Worm (Caenorhabditis elegans) whole organism, late embryonic: ENCODE data around the gene hpo-15.

ENCODE experiments used
- C08G9.2 ChIP-seq: sonication (generic microtip); optimal IDR thresholded peaks from 2 replicates; lab custom pipeline; 2016; ENCODE audit warnings: mild to moderate bottlenecking, missing genetic modification characterization, moderate library complexity, missing compliant biosample characterization
- F13H6.1 ChIP-seq: sonication (generic microtip); optimal IDR thresholded peaks from 2 replicates; lab custom pipeline; 2016; ENCODE audit warnings: missing genetic modification characterization, missing compliant biosample characterization
- K02D7.2 ChIP-seq: sonication (generic microtip); optimal IDR thresholded peaks from 2 replicates; lab custom pipeline; 2017; ENCODE audit warnings: mild to moderate bottlenecking, missing genetic modification characterization, missing compliant biosample characterization
- K09A11.1 ChIP-seq: sonication (generic microtip); optimal IDR thresholded peaks from 2 replicates; lab custom pipeline; 2017; ENCODE audit warnings: antibody characterized with exemption, mild to moderate bottlenecking, missing genetic modification characterization, missing compliant biosample characterization; ENCODE audit not compliant: insufficient read depth
- Y22D7AL.16 ChIP-seq: sonication (generic microtip); optimal IDR thresholded peaks from 2 replicates; lab custom pipeline; 2016; ENCODE audit warnings: missing genetic modification characterization, missing compliant biosample characterization
- ceh-14 ChIP-seq: sonication (generic microtip); optimal IDR thresholded peaks from 2 replicates; lab custom pipeline; 2016; ENCODE audit warnings: missing genotype, missing genetic modification characterization, missing compliant biosample characterization
- ceh-19 ChIP-seq: fragments of 200-800 bp; sonication (Bioruptor generic); optimal IDR thresholded peaks from 2 replicates; lab custom pipeline; 2018; ENCODE audit warnings: mild to moderate bottlenecking, missing genetic modification characterization, missing compliant biosample characterization
- ceh-2 ChIP-seq: sonication (generic microtip); optimal IDR thresholded peaks from 2 replicates; lab custom pipeline; 2016; ENCODE audit warnings: missing genotype, missing genetic modification characterization, missing compliant biosample characterization
- ceh-30 ChIP-seq: fragments of 150-350 bp; optimal IDR thresholded peaks from 2 replicates; lab custom pipeline; 2014; ENCODE audit warnings: missing biosample characterization, missing genetic modification characterization
- ceh-31 ChIP-seq: sonication (generic microtip); optimal IDR thresholded peaks from 2 replicates; lab custom pipeline; 2016; ENCODE audit warnings: missing genetic modification characterization, missing compliant biosample characterization
- ceh-34 ChIP-seq: sonication (generic microtip); optimal IDR thresholded peaks from 2 replicates; lab custom pipeline; 2016; ENCODE audit warnings: mild to moderate bottlenecking, missing genetic modification characterization, missing compliant biosample characterization
- ceh-45 ChIP-seq: fragments of 200-800 bp; sonication (Bioruptor generic); IDR thresholded peaks from 2 replicates; pipeline ENCODE4 v1.3.6; 2022; ENCODE audit warnings: missing genetic modification reagents, missing genetic modification characterization, missing compliant biosample characterization
- ceh-48 ChIP-seq: sonication (generic microtip); optimal IDR thresholded peaks from 2 replicates; lab custom pipeline; 2016; ENCODE audit warnings: missing genetic modification characterization, inconsistent platforms, missing compliant biosample characterization
- ceh-6 ChIP-seq: fragments of 200-800 bp; sonication (Bioruptor generic); optimal IDR thresholded peaks from 2 replicates; lab custom pipeline; 2018; ENCODE audit warnings: mild to moderate bottlenecking, missing genetic modification characterization, missing compliant biosample characterization
- ceh-9 ChIP-seq: sonication (generic microtip); optimal IDR thresholded peaks from 2 replicates; lab custom pipeline; 2016; ENCODE audit warnings: mild to moderate bottlenecking, missing genetic modification characterization, inconsistent platforms, missing compliant biosample characterization
- dmd-4 ChIP-seq: sonication (generic microtip); optimal IDR thresholded peaks from 2 replicates; lab custom pipeline; 2016; ENCODE audit warnings: borderline replicate concordance, missing genetic modification characterization, missing compliant biosample characterization
- elt-2 ChIP-seq: sonication (generic microtip); optimal IDR thresholded peaks from 2 replicates; lab custom pipeline; 2016; ENCODE audit warnings: missing genetic modification reagents, missing genetic modification characterization, missing compliant biosample characterization
- elt-4 ChIP-seq: sonication (generic microtip); optimal IDR thresholded peaks from 2 replicates; lab custom pipeline; 2016; ENCODE audit warnings: missing genetic modification characterization, missing compliant biosample characterization
- eyg-1 ChIP-seq: sonication (generic microtip); optimal IDR thresholded peaks from 2 replicates; lab custom pipeline; 2016; ENCODE audit warnings: missing genotype, missing genetic modification characterization, missing compliant biosample characterization
- fkh-10 ChIP-seq: fragments of 150-350 bp; optimal IDR thresholded peaks from 2 replicates; lab custom pipeline; 2014; ENCODE audit warnings: missing biosample characterization, missing genetic modification reagents, missing genetic modification characterization
- gmeb-2 ChIP-seq: sonication (generic microtip); optimal IDR thresholded peaks from 2 replicates; lab custom pipeline; 2016; ENCODE audit warnings: missing genetic modification characterization, inconsistent platforms, missing compliant biosample characterization
- hlh-13 ChIP-seq: fragments of 200-800 bp; sonication (Bioruptor generic); optimal IDR thresholded peaks from 2 replicates; lab custom pipeline; 2018; ENCODE audit warnings: mild to moderate bottlenecking, missing genetic modification characterization, missing compliant biosample characterization
- hlh-30 ChIP-seq: sonication (generic microtip); optimal IDR thresholded peaks from 2 replicates; lab custom pipeline; 2017; ENCODE audit warnings: antibody characterized with exemption, missing genetic modification characterization, missing compliant biosample characterization; ENCODE audit not compliant: insufficient read depth
- hlh-8 ChIP-seq: sonication (generic microtip); optimal IDR thresholded peaks from 2 replicates; lab custom pipeline; 2016; ENCODE audit warnings: missing genotype, missing genetic modification characterization, missing compliant biosample characterization
- lin-11 ChIP-seq: fragments of 200-800 bp; sonication (Bioruptor generic); optimal IDR thresholded peaks from 2 replicates; lab custom pipeline; 2018; ENCODE audit warnings: mild to moderate bottlenecking, missing genetic modification characterization, missing compliant biosample characterization
- nhr-11 ChIP-seq: fragments of 150-350 bp; optimal IDR thresholded peaks from 2 replicates; lab custom pipeline; 2014; ENCODE audit warnings: missing biosample characterization, missing genetic modification characterization
- npax-4 ChIP-seq: sonication (generic microtip); optimal IDR thresholded peaks from 2 replicates; lab custom pipeline; 2016; ENCODE audit warnings: missing genetic modification characterization, missing compliant biosample characterization
- odd-2 ChIP-seq: sonication (generic microtip); optimal IDR thresholded peaks from 2 replicates; lab custom pipeline; 2017; ENCODE audit warnings: antibody characterized with exemption, mild to moderate bottlenecking, missing genetic modification characterization, missing compliant biosample characterization
- pag-3 ChIP-seq: sonication (generic microtip); optimal IDR thresholded peaks from 2 replicates; lab custom pipeline; 2016; ENCODE audit warnings: missing compliant biosample characterization, missing genetic modification characterization, borderline replicate concordance
- pax-1 ChIP-seq: fragments of 150-350 bp; optimal IDR thresholded peaks from 2 replicates; lab custom pipeline; 2014; ENCODE audit warnings: missing biosample characterization, missing genetic modification characterization
- pha-2 ChIP-seq: sonication (generic microtip); optimal IDR thresholded peaks from 2 replicates; lab custom pipeline; 2017; ENCODE audit warnings: mild to moderate bottlenecking, missing genetic modification characterization, missing compliant biosample characterization
- ref-2 ChIP-seq: sonication (generic microtip); optimal IDR thresholded peaks from 2 replicates; lab custom pipeline; 2016; ENCODE audit warnings: missing genetic modification characterization, missing compliant biosample characterization
- sox-2 ChIP-seq: fragments of 200-800 bp; sonication (Bioruptor generic); IDR thresholded peaks from 2 replicates; pipeline ENCODE4 v1.3.6; 2022; ENCODE audit warnings: missing genetic modification reagents, missing genetic modification characterization, missing compliant biosample characterization
- sox-4 ChIP-seq: sonication (generic microtip); optimal IDR thresholded peaks from 2 replicates; lab custom pipeline; 2017; ENCODE audit warnings: mild to moderate bottlenecking, missing genetic modification characterization, inconsistent platforms, missing compliant biosample characterization
- syd-9 ChIP-seq: sonication (generic microtip); optimal IDR thresholded peaks from 2 replicates; lab custom pipeline; 2016; ENCODE audit warnings: mild to moderate bottlenecking, missing genetic modification characterization, moderate library complexity, missing compliant biosample characterization
- tbx-7 ChIP-seq: sonication (generic microtip); optimal IDR thresholded peaks from 2 replicates; lab custom pipeline; 2016; ENCODE audit warnings: missing genotype, missing genetic modification characterization, missing compliant biosample characterization
- ttx-3 ChIP-seq: sonication (generic microtip); optimal IDR thresholded peaks from 2 replicates; lab custom pipeline; 2016; ENCODE audit warnings: missing genetic modification reagents, missing genetic modification characterization, missing compliant biosample characterization
- unc-55 ChIP-seq: sonication (generic microtip); optimal IDR thresholded peaks from 2 replicates; lab custom pipeline; 2017; ENCODE audit warnings: missing biosample characterization, missing genetic modification reagents, missing genetic modification characterization
- unc-86 ChIP-seq: sonication (generic microtip); optimal IDR thresholded peaks from 2 replicates; lab custom pipeline; 2016; ENCODE audit warnings: missing genetic modification characterization, missing compliant biosample characterization
- zip-5 ChIP-seq: sonication (generic microtip); optimal IDR thresholded peaks from 2 replicates; lab custom pipeline; 2016; ENCODE audit warnings: missing genetic modification characterization, missing compliant biosample characterization
- ztf-16 ChIP-seq: sonication (generic microtip); optimal IDR thresholded peaks from 2 replicates; lab custom pipeline; 2017; ENCODE audit warnings: missing genetic modification characterization, missing compliant biosample characterization

The hpo-15 gene

ce11 chrV:5513630-5514378 lies at the start of gene hpo-15, which contains the start of gene mms-19:
TSS of gene hpo-15 (minus strand) at chrV:5513830.
TSS of gene mms-19 (plus strand) at chrV:5514348.
- TF ChIP-seq unc-55 (GFP tag; lab: Kevin White, UChicago), result no peak
- TF ChIP-seq ceh-9, result no peak
- TF ChIP-seq hlh-8, result no peak
- no peak for TF ChIP-seq nhr-11
- TF ChIP-seq pha-2 (tag; lab: Kevin White, UChicago), result no peak
- TF ChIP-seq eyg-1 (tag; lab: Kevin White, UChicago), result no peak
- TF ChIP-seq ref-2 (tag; lab: Kevin White, UChicago), result no peak
- TF ChIP-seq hlh-30 (tag; lab: Kevin White, UChicago), result no peak
- TF ChIP-seq C08G9.2 (tag; lab: Kevin White, UChicago), result no peak
- no peak for TF ChIP-seq pax-1
- TF ChIP-seq ceh-6 (GFP tag; lab: Kevin White, UChicago), result no peak
- TF ChIP-seq unc-86 (tag; lab: Kevin White, UChicago), result no peak
- no peak for TF ChIP-seq ceh-2
- TF ChIP-seq F13H6.1 (tag; lab: Kevin White, UChicago), result no peak
- no peak for TF ChIP-seq ceh-30 (tag; lab: Kevin White, UChicago)
- no peak for TF ChIP-seq pag-3 (tag; lab: Kevin White, UChicago)
- no peak for TF ChIP-seq ceh-34
- no peak for TF ChIP-seq syd-9 (tag; lab: Kevin White, UChicago)
- TF ChIP-seq, all 69 proteins: peak for 0

ce11 chrV:5559882-5560281 lies 46.3 kb upstream of the hpo-15 start:
- TF ChIP-seq lin-11 (tag; lab: Kevin White, UChicago) (no peak), elt-2 (peak; percentile 91)
- TF ChIP-seq, all 69 proteins: peak for 1

ce11 chrV:5558590-5558989 lies 45.0 kb upstream of the hpo-15 start, which contains the start of gene glb-5:
TSS of gene glb-5 (plus strand) at chrV:5558890.
- TF ChIP-seq ceh-31 (tag; lab: Kevin White, UChicago) (no peak), gmeb-2 (tag; lab: Kevin White, UChicago) (no peak), F13H6.1 (tag; lab: Kevin White, UChicago) (no peak), ceh-2 (no peak), ztf-16 (tag; lab: Kevin White, UChicago) (no peak), hlh-13 (no peak), npax-4 (tag; lab: Kevin White, UChicago) (no peak), dmd-4 (no peak), ttx-3 (tag; lab: Kevin White, UChicago) (no peak), sox-4 (tag; lab: Kevin White, UChicago) (no peak), odd-2 (tag; lab: Kevin White, UChicago) (no peak), pag-3 (tag; lab: Kevin White, UChicago) (no peak), sox-2 (no peak), K02D7.2 (tag; lab: Kevin White, UChicago) (no peak), hlh-30 (tag; lab: Kevin White, UChicago) (no peak), Y22D7AL.16 (tag; lab: Kevin White, UChicago) (no peak), K09A11.1 (no peak), fkh-10 (GFP tag; lab: Kevin White, UChicago) (no peak), ceh-19 (no peak)

ce11 chrV:5548497-5548896 lies 34.9 kb upstream of the hpo-15 start:
- no peak for TF ChIP-seq ceh-48 (tag; lab: Kevin White, UChicago)
- no peak for TF ChIP-seq pha-2 (tag; lab: Kevin White, UChicago)
- TF ChIP-seq ttx-3 (tag; lab: Kevin White, UChicago), result no peak
- TF ChIP-seq pag-3 (tag; lab: Kevin White, UChicago), result no peak
- no peak for TF ChIP-seq sox-2
- TF ChIP-seq ztf-16 (tag; lab: Kevin White, UChicago), result no peak
- TF ChIP-seq ceh-9, result no peak
- no peak for TF ChIP-seq elt-4
- no peak for TF ChIP-seq pax-1
- TF ChIP-seq ceh-31 (tag; lab: Kevin White, UChicago), result no peak
- no peak for TF ChIP-seq tbx-7 (tag; lab: Kevin White, UChicago)
- TF ChIP-seq ref-2 (tag; lab: Kevin White, UChicago), result no peak
- no peak for TF ChIP-seq hlh-30 (tag; lab: Kevin White, UChicago)
- no peak for TF ChIP-seq ceh-6 (GFP tag; lab: Kevin White, UChicago)
- TF ChIP-seq zip-5 (tag; lab: Kevin White, UChicago), result no peak
- no peak for TF ChIP-seq ceh-30 (tag; lab: Kevin White, UChicago)
- no peak for TF ChIP-seq ceh-45 (GFP tag; lab: Robert Waterston, UW)
- TF ChIP-seq ceh-14, result no peak
